Worm (Caenorhabditis elegans) whole organism, late embryonic: ENCODE results near the gene F16H6.9.
"Not testable (repeated sequence)": the region's sequence is repeated elsewhere in the genome, so short reads cannot be mapped to it uniquely, and the experiment has no call there.

Source experiments
- C38D4.7 ChIP-seq: fragments of 200-800 bp; sonication (Bioruptor generic); optimal IDR thresholded peaks from 2 replicates; lab custom pipeline; 2018; ENCODE audit warnings: mild to moderate bottlenecking, missing genetic modification characterization, moderate library complexity, missing compliant biosample characterization
- F13H6.1 ChIP-seq: sonication (generic microtip); optimal IDR thresholded peaks from 2 replicates; lab custom pipeline; 2016; ENCODE audit warnings: missing genetic modification characterization, missing compliant biosample characterization
- Y22D7AL.16 ChIP-seq: sonication (generic microtip); optimal IDR thresholded peaks from 2 replicates; lab custom pipeline; 2016; ENCODE audit warnings: missing genetic modification characterization, missing compliant biosample characterization
- ahr-1 ChIP-seq: sonication (generic microtip); optimal IDR thresholded peaks from 2 replicates; lab custom pipeline; 2016; ENCODE audit warnings: missing genetic modification characterization, missing compliant biosample characterization
- ama-1 ChIP-seq: fragments of 150-350 bp; optimal IDR thresholded peaks from 2 replicates; lab custom pipeline; 2014
- ceh-14 ChIP-seq: sonication (generic microtip); optimal IDR thresholded peaks from 2 replicates; lab custom pipeline; 2016; ENCODE audit warnings: missing genotype, missing genetic modification characterization, missing compliant biosample characterization
- ceh-18 ChIP-seq: sonication (generic microtip); optimal IDR thresholded peaks from 2 replicates; lab custom pipeline; 2016; ENCODE audit warnings: missing genetic modification characterization, missing compliant biosample characterization
- ceh-22 ChIP-seq: sonication (generic microtip); optimal IDR thresholded peaks from 2 replicates; lab custom pipeline; 2017; ENCODE audit warnings: missing biosample characterization, missing genetic modification characterization
- ceh-24 ChIP-seq: sonication (generic microtip); optimal IDR thresholded peaks from 2 replicates; lab custom pipeline; 2016; ENCODE audit warnings: mild to moderate bottlenecking, missing genetic modification characterization, missing compliant biosample characterization
- ceh-30 ChIP-seq: fragments of 150-350 bp; optimal IDR thresholded peaks from 2 replicates; lab custom pipeline; 2014; ENCODE audit warnings: missing biosample characterization, missing genetic modification characterization
- ceh-34 ChIP-seq: sonication (generic microtip); optimal IDR thresholded peaks from 2 replicates; lab custom pipeline; 2016; ENCODE audit warnings: mild to moderate bottlenecking, missing genetic modification characterization, missing compliant biosample characterization
- ceh-9 ChIP-seq: sonication (generic microtip); optimal IDR thresholded peaks from 2 replicates; lab custom pipeline; 2016; ENCODE audit warnings: mild to moderate bottlenecking, missing genetic modification characterization, inconsistent platforms, missing compliant biosample characterization
- dve-1 ChIP-seq: sonication (generic microtip); optimal IDR thresholded peaks from 2 replicates; lab custom pipeline; 2017; ENCODE audit warnings: antibody characterized with exemption, mild to moderate bottlenecking, missing genetic modification characterization, missing compliant biosample characterization
- elt-2 ChIP-seq: sonication (generic microtip); optimal IDR thresholded peaks from 2 replicates; lab custom pipeline; 2016; ENCODE audit warnings: missing genetic modification reagents, missing genetic modification characterization, missing compliant biosample characterization
- fax-1 ChIP-seq: sonication (generic microtip); optimal IDR thresholded peaks from 2 replicates; lab custom pipeline; 2016; ENCODE audit warnings: missing genotype, missing genetic modification characterization, missing compliant biosample characterization
- fkh-6 ChIP-seq: sonication (generic microtip); optimal IDR thresholded peaks from 2 replicates; lab custom pipeline; 2016; ENCODE audit warnings: missing genetic modification characterization, missing compliant biosample characterization
- gmeb-2 ChIP-seq: sonication (generic microtip); optimal IDR thresholded peaks from 2 replicates; lab custom pipeline; 2016; ENCODE audit warnings: missing genetic modification characterization, inconsistent platforms, missing compliant biosample characterization
- hlh-13 ChIP-seq: fragments of 200-800 bp; sonication (Bioruptor generic); optimal IDR thresholded peaks from 2 replicates; lab custom pipeline; 2018; ENCODE audit warnings: mild to moderate bottlenecking, missing genetic modification characterization, missing compliant biosample characterization
- lim-6 ChIP-seq: sonication (generic microtip); optimal IDR thresholded peaks from 2 replicates; lab custom pipeline; 2016; ENCODE audit warnings: missing genetic modification characterization, missing compliant biosample characterization
- lin-11 ChIP-seq: fragments of 200-800 bp; sonication (Bioruptor generic); optimal IDR thresholded peaks from 2 replicates; lab custom pipeline; 2018; ENCODE audit warnings: mild to moderate bottlenecking, missing genetic modification characterization, missing compliant biosample characterization
- madf-2 ChIP-seq: sonication (generic microtip); optimal IDR thresholded peaks from 2 replicates; lab custom pipeline; 2017; ENCODE audit warnings: missing genetic modification characterization, missing compliant biosample characterization
- mec-3 ChIP-seq: sonication (generic microtip); optimal IDR thresholded peaks from 2 replicates; lab custom pipeline; 2016; ENCODE audit warnings: borderline replicate concordance, missing genetic modification characterization, missing compliant biosample characterization
- nfya-1 ChIP-seq: sonication (generic microtip); optimal IDR thresholded peaks from 2 replicates; lab custom pipeline; 2017; ENCODE audit warnings: missing genetic modification characterization, mild to moderate bottlenecking, missing compliant biosample characterization, antibody characterized with exemption, moderate library complexity
- nhr-232 ChIP-seq: sonication (generic microtip); optimal IDR thresholded peaks from 2 replicates; lab custom pipeline; 2016; ENCODE audit warnings: missing genetic modification characterization, missing compliant biosample characterization
- npax-4 ChIP-seq: sonication (generic microtip); optimal IDR thresholded peaks from 2 replicates; lab custom pipeline; 2016; ENCODE audit warnings: missing genetic modification characterization, missing compliant biosample characterization
- odd-2 ChIP-seq: sonication (generic microtip); optimal IDR thresholded peaks from 2 replicates; lab custom pipeline; 2017; ENCODE audit warnings: antibody characterized with exemption, mild to moderate bottlenecking, missing genetic modification characterization, missing compliant biosample characterization
- pag-3 ChIP-seq: sonication (generic microtip); optimal IDR thresholded peaks from 2 replicates; lab custom pipeline; 2016; ENCODE audit warnings: missing compliant biosample characterization, missing genetic modification characterization, borderline replicate concordance
- pax-1 ChIP-seq: fragments of 150-350 bp; optimal IDR thresholded peaks from 2 replicates; lab custom pipeline; 2014; ENCODE audit warnings: missing biosample characterization, missing genetic modification characterization
- pha-2 ChIP-seq: sonication (generic microtip); optimal IDR thresholded peaks from 2 replicates; lab custom pipeline; 2017; ENCODE audit warnings: mild to moderate bottlenecking, missing genetic modification characterization, missing compliant biosample characterization
- pros-1 ChIP-seq: fragments of 150-350 bp; optimal IDR thresholded peaks from 2 replicates; lab custom pipeline; 2014; ENCODE audit warnings: missing biosample characterization, missing genetic modification reagents, missing genetic modification characterization
- rnt-1 ChIP-seq: sonication (generic microtip); optimal IDR thresholded peaks from 2 replicates; lab custom pipeline; 2016; ENCODE audit warnings: missing genetic modification characterization, missing compliant biosample characterization
- tbx-2 ChIP-seq: sonication (generic microtip); optimal IDR thresholded peaks from 2 replicates; lab custom pipeline; 2016; ENCODE audit warnings: missing genetic modification characterization, missing compliant biosample characterization
- tbx-7 ChIP-seq: sonication (generic microtip); optimal IDR thresholded peaks from 2 replicates; lab custom pipeline; 2016; ENCODE audit warnings: missing genotype, missing genetic modification characterization, missing compliant biosample characterization
- ttx-3 ChIP-seq: sonication (generic microtip); optimal IDR thresholded peaks from 2 replicates; lab custom pipeline; 2016; ENCODE audit warnings: missing genetic modification reagents, missing genetic modification characterization, missing compliant biosample characterization
- unc-3 ChIP-seq, 2 experiments: fragments of 200-800 bp in 1 of 2; sonication (Bioruptor generic) in 1 of 2; sonication (generic microtip) in 1 of 2; conservative IDR thresholded peaks in 1 of 2; optimal IDR thresholded peaks in 1 of 2; 2 replicates each; pipeline versions ENCODE4 v1.3.6 to Lab custom; 2016 to 2022; ENCODE audit warnings: missing compliant biosample characterization in 2 of 2, missing genetic modification characterization in 2 of 2, missing genetic modification reagents in 1 of 2

F16H6.9 gene

ce11 chrV:18216784-18217183 lies at the start of gene F16H6.9:
Gene F16H6.9, plus strand, starts transcription at chrV:18217084.
- not testable (repeated sequence) for TF ChIP-seq ama-1 (lab: Kevin White, UChicago); pag-3 (tag; lab: Kevin White, UChicago); fkh-6 (tag; lab: Kevin White, UChicago)

ce11 chrV:18167161-18167560 lies 49.7 kb upstream of the F16H6.9 start, which contains the start of gene C14A6.6:
Gene C14A6.6, minus strand, starts transcription at chrV:18167261.
- TF ChIP-seq rnt-1 (tag; lab: Kevin White, UChicago) (no peak), tbx-2 (tag; lab: Kevin White, UChicago) (no peak), dve-1 (no peak), ttx-3 (tag; lab: Kevin White, UChicago) (no peak), gmeb-2 (tag; lab: Kevin White, UChicago) (no peak), elt-2 (tag; lab: Kevin White, UChicago) (no peak)

ce11 chrV:18168266-18168665 lies 48.6 kb upstream of the F16H6.9 start, which contains the start of gene C14A6.7:
Gene C14A6.7, minus strand, starts transcription at chrV:18168366.
- TF ChIP-seq lin-11, result no peak
- TF ChIP-seq gmeb-2 (tag; lab: Kevin White, UChicago), result no peak
- no peak for TF ChIP-seq pag-3 (tag; lab: Kevin White, UChicago)
- TF ChIP-seq ahr-1, result no peak
- TF ChIP-seq pha-2 (tag; lab: Kevin White, UChicago), result no peak
- no peak for TF ChIP-seq hlh-13 (GFP tag; lab: Kevin White, UChicago)
- TF ChIP-seq ceh-30 (tag; lab: Kevin White, UChicago), result no peak
- TF ChIP-seq nfya-1 (tag; lab: Kevin White, UChicago), result no peak
- no peak for TF ChIP-seq pax-1
- TF ChIP-seq pros-1 (tag; lab: Kevin White, UChicago), result no peak
- no peak for TF ChIP-seq npax-4
- no peak for TF ChIP-seq mec-3
- TF ChIP-seq ceh-9 (tag; lab: Kevin White, UChicago), result no peak
- TF ChIP-seq unc-3 (GFP tag; conservative IDR thresholded peaks at IDR 0.05; lab: Robert Waterston, UW), result no peak
- no peak for TF ChIP-seq unc-3 (tag; optimal IDR thresholded peaks at IDR 0.05; lab: Kevin White, UChicago)
- TF ChIP-seq ceh-34, result no peak
- TF ChIP-seq rnt-1 (tag; lab: Kevin White, UChicago), result no peak
- no peak for TF ChIP-seq tbx-7 (tag; lab: Kevin White, UChicago)

ce11 chrV:18171568-18171967 lies 45.3 kb upstream of the F16H6.9 start, which contains the start of gene C14A6.8:
Gene C14A6.8, minus strand, starts transcription at chrV:18171668.
- TF ChIP-seq unc-3 (GFP tag; conservative IDR thresholded peaks at IDR 0.05; lab: Robert Waterston, UW), result no peak
- TF ChIP-seq unc-3 (tag; optimal IDR thresholded peaks at IDR 0.05; lab: Kevin White, UChicago), result no peak
- TF ChIP-seq ceh-18 (tag; lab: Kevin White, UChicago), result no peak
- no peak for TF ChIP-seq gmeb-2 (tag; lab: Kevin White, UChicago)
- no peak for TF ChIP-seq fax-1 (tag; lab: Kevin White, UChicago)
- no peak for TF ChIP-seq ceh-14 (tag; lab: Kevin White, UChicago)
- TF ChIP-seq C38D4.7, result no peak
- TF ChIP-seq lim-6 (tag; lab: Kevin White, UChicago), result no peak
- TF ChIP-seq, all 69 proteins: peak for 0

- TF ChIP-seq npax-4 (no peak), ceh-30 (tag; lab: Kevin White, UChicago) (no peak), ceh-24 (tag; lab: Kevin White, UChicago) (no peak), Y22D7AL.16 (tag; lab: Kevin White, UChicago) (no peak), madf-2 (tag; lab: Kevin White, UChicago) (no peak), odd-2 (tag; lab: Kevin White, UChicago) (no peak), ceh-18 (tag; lab: Kevin White, UChicago) (no peak), F13H6.1 (no peak), nhr-232 (tag; lab: Kevin White, UChicago) (no peak), lin-11 (no peak), ceh-22 (tag; lab: Kevin White, UChicago) (no peak)
These were observed 38.2 kb upstream of the F16H6.9 start, which contains the start of gene C31G12.4 for ce11 chrV:18178659-18179058. Gene C31G12.4, minus strand, starts transcription at chrV:18178759.
